Worm (Caenorhabditis elegans) whole organism, L3 larva: ENCODE results near the gene cyp-35C1.

Source experiments
- R02D3.7 ChIP-seq: fragments of 150-350 bp; optimal IDR thresholded peaks from 2 replicates; lab custom pipeline; 2014; ENCODE audit warnings: missing biosample characterization, missing genetic modification characterization
- ZK546.5 ChIP-seq: sonication (generic microtip); optimal IDR thresholded peaks from 2 replicates; lab custom pipeline; 2017; ENCODE audit warnings: missing biosample characterization, missing genetic modification characterization
- aly-2 ChIP-seq: fragments of 150-350 bp; optimal IDR thresholded peaks from 2 replicates; lab custom pipeline; 2014; ENCODE audit warnings: missing biosample characterization, missing genetic modification characterization
- ama-1 ChIP-seq: fragments of 150-350 bp; optimal IDR thresholded peaks from 2 replicates; lab custom pipeline; 2018
- ceh-16 ChIP-seq: sonication (generic microtip); optimal IDR thresholded peaks from 2 replicates; lab custom pipeline; 2017; ENCODE audit warnings: missing biosample characterization, missing genetic modification characterization
- ceh-28 ChIP-seq: fragments of 150-350 bp; optimal IDR thresholded peaks from 2 replicates; lab custom pipeline; 2014; ENCODE audit warnings: missing biosample characterization, missing genetic modification reagents, missing genetic modification characterization
- ceh-82 ChIP-seq: fragments of 150-350 bp; optimal IDR thresholded peaks from 2 replicates; lab custom pipeline; 2014; ENCODE audit warnings: missing biosample characterization, missing genetic modification characterization
- daf-12 ChIP-seq: fragments of 150-350 bp; optimal IDR thresholded peaks from 2 replicates; lab custom pipeline; 2014; ENCODE audit warnings: missing biosample characterization, missing genetic modification reagents, missing genetic modification characterization
- egl-5 ChIP-seq: fragments of 150-350 bp; optimal IDR thresholded peaks from 2 replicates; lab custom pipeline; 2017; ENCODE audit warnings: missing biosample characterization, missing genetic modification reagents, missing genetic modification characterization, inconsistent platforms
- elt-1 ChIP-seq: fragments of 150-350 bp; optimal IDR thresholded peaks from 2 replicates; lab custom pipeline; 2014; ENCODE audit warnings: missing biosample characterization, missing genetic modification characterization
- elt-2 ChIP-seq: sonication (generic microtip); optimal IDR thresholded peaks from 2 replicates; lab custom pipeline; 2016; ENCODE audit warnings: missing genetic modification reagents, mild to moderate bottlenecking, missing genetic modification characterization, missing compliant biosample characterization
- elt-3 ChIP-seq, 3 experiments: fragments of 150-350 bp in 1 of 3; sonication (generic microtip) in 2 of 3; optimal IDR thresholded peaks; 2 replicates in 2 of 3; 4 replicates in 1 of 3; lab custom pipeline; 2014 to 2017; ENCODE audit warnings: missing biosample characterization in 3 of 3, missing genetic modification characterization in 3 of 3
- eor-1 ChIP-seq, 2 experiments: fragments of 150-350 bp; optimal IDR thresholded peaks; 2 replicates each; lab custom pipeline; 2014 to 2018; ENCODE audit warnings: missing biosample characterization in 2 of 2, missing genetic modification characterization in 2 of 2
- fkh-10 ChIP-seq: sonication (generic microtip); optimal IDR thresholded peaks from 2 replicates; lab custom pipeline; 2017; ENCODE audit warnings: missing biosample characterization, missing genetic modification reagents, missing genetic modification characterization
- fkh-2 ChIP-seq: fragments of 150-350 bp; optimal IDR thresholded peaks from 2 replicates; lab custom pipeline; 2014; ENCODE audit warnings: missing biosample characterization, missing genetic modification reagents, missing genetic modification characterization
- fos-1 ChIP-seq: fragments of 150-350 bp; optimal IDR thresholded peaks from 2 replicates; lab custom pipeline; 2014; ENCODE audit warnings: missing biosample characterization, missing genetic modification characterization
- hmg-11 ChIP-seq: sonication (generic microtip); optimal IDR thresholded peaks from 2 replicates; lab custom pipeline; 2016; ENCODE audit warnings: missing genetic modification characterization, missing compliant biosample characterization
- jun-1 ChIP-seq: fragments of 150-350 bp; optimal IDR thresholded peaks from 2 replicates; lab custom pipeline; 2014; ENCODE audit warnings: missing biosample characterization, missing genetic modification reagents, missing genetic modification characterization
- lin-15B ChIP-seq: fragments of 150-350 bp; optimal IDR thresholded peaks from 2 replicates; lab custom pipeline; 2014; ENCODE audit warnings: missing biosample characterization, missing genetic modification characterization
- lin-39 ChIP-seq: fragments of 150-350 bp; optimal IDR thresholded peaks from 2 replicates; lab custom pipeline; 2018; ENCODE audit warnings: missing biosample characterization, missing genetic modification reagents, missing genetic modification characterization
- lsy-12 ChIP-seq: sonication (generic microtip); optimal IDR thresholded peaks from 2 replicates; lab custom pipeline; 2016; ENCODE audit warnings: mild to moderate bottlenecking, missing genetic modification characterization, missing compliant biosample characterization
- mdl-1 ChIP-seq: fragments of 150-350 bp; optimal IDR thresholded peaks from 2 replicates; lab custom pipeline; 2014; ENCODE audit warnings: missing biosample characterization, missing genetic modification characterization
- nfya-1 ChIP-seq: sonication (generic microtip); optimal IDR thresholded peaks from 2 replicates; lab custom pipeline; 2017; ENCODE audit warnings: missing genetic modification characterization, mild to moderate bottlenecking, missing compliant biosample characterization, antibody characterized with exemption, moderate library complexity; ENCODE audit not compliant: insufficient read depth
- nhr-11 ChIP-seq: fragments of 150-350 bp; optimal IDR thresholded peaks from 2 replicates; lab custom pipeline; 2014; ENCODE audit warnings: missing biosample characterization, missing genetic modification characterization
- nhr-12 ChIP-seq: fragments of 150-350 bp; optimal IDR thresholded peaks from 2 replicates; lab custom pipeline; 2014; ENCODE audit warnings: missing biosample characterization, missing genetic modification characterization
- nhr-23 ChIP-seq: fragments of 150-350 bp; optimal IDR thresholded peaks from 2 replicates; lab custom pipeline; 2014; ENCODE audit warnings: missing biosample characterization, missing genetic modification reagents, missing genetic modification characterization
- nhr-25 ChIP-seq: sonication (generic microtip); optimal IDR thresholded peaks from 2 replicates; lab custom pipeline; 2017; ENCODE audit warnings: missing biosample characterization, missing genetic modification characterization
- nhr-28 ChIP-seq: fragments of 150-350 bp; optimal IDR thresholded peaks from 2 replicates; lab custom pipeline; 2014; ENCODE audit warnings: missing biosample characterization, missing genetic modification characterization
- nhr-43 ChIP-seq: sonication (generic microtip); optimal IDR thresholded peaks from 2 replicates; lab custom pipeline; 2016; ENCODE audit warnings: mild to moderate bottlenecking, missing genetic modification characterization, missing compliant biosample characterization; ENCODE audit not compliant: poor library complexity, severe bottlenecking
- nhr-67 ChIP-seq: fragments of 150-350 bp; optimal IDR thresholded peaks from 2 replicates; lab custom pipeline; 2014; ENCODE audit warnings: missing biosample characterization, missing genetic modification characterization
- nhr-76 ChIP-seq: fragments of 150-350 bp; sonication (generic microtip); optimal IDR thresholded peaks from 5 replicates; lab custom pipeline; 2014; ENCODE audit warnings: missing biosample characterization, missing genetic modification characterization
- nhr-77 ChIP-seq: fragments of 150-350 bp; optimal IDR thresholded peaks from 2 replicates; lab custom pipeline; 2014; ENCODE audit warnings: missing biosample characterization, missing genetic modification characterization
- pha-4 ChIP-seq: fragments of 150-350 bp; optimal IDR thresholded peaks from 2 replicates; lab custom pipeline; 2014; ENCODE audit warnings: missing biosample characterization, missing genetic modification reagents, missing genetic modification characterization
- pqm-1 ChIP-seq: fragments of 150-350 bp; optimal IDR thresholded peaks from 2 replicates; lab custom pipeline; 2017; ENCODE audit warnings: missing biosample characterization, missing genetic modification characterization, inconsistent platforms
- sea-2 ChIP-seq: fragments of 150-350 bp; sonication (generic microtip); optimal IDR thresholded peaks from 4 replicates; lab custom pipeline; 2014; ENCODE audit warnings: missing biosample characterization, missing genetic modification reagents, missing genetic modification characterization
- skn-1 ChIP-seq: fragments of 150-350 bp; optimal IDR thresholded peaks from 2 replicates; lab custom pipeline; 2014; ENCODE audit warnings: missing biosample characterization, missing genetic modification characterization
- snpc-4 ChIP-seq: fragments of 150-350 bp; optimal IDR thresholded peaks from 2 replicates; lab custom pipeline; 2014; ENCODE audit warnings: missing biosample characterization, missing genetic modification characterization
- tbx-2 ChIP-seq: sonication (generic microtip); optimal IDR thresholded peaks from 2 replicates; lab custom pipeline; 2016; ENCODE audit warnings: mild to moderate bottlenecking, missing genetic modification characterization, missing compliant biosample characterization
- unc-62 ChIP-seq: fragments of 150-350 bp; sonication (generic microtip); optimal IDR thresholded peaks from 4 replicates; lab custom pipeline; 2014; ENCODE audit warnings: missing biosample characterization, missing genetic modification reagents, missing genetic modification characterization
- zag-1 ChIP-seq: fragments of 150-350 bp; optimal IDR thresholded peaks from 2 replicates; lab custom pipeline; 2014; ENCODE audit warnings: missing biosample characterization, missing genetic modification characterization
- ztf-4 ChIP-seq: fragments of 150-350 bp; optimal IDR thresholded peaks from 2 replicates; lab custom pipeline; 2014; ENCODE audit warnings: missing biosample characterization, missing genetic modification characterization

cyp-35C1 gene

ce11 chrV:13892457-13893375 is 5.6 kb downstream of the cyp-35C1 start, which contains the start of gene sptl-3:
Gene sptl-3, plus strand, starts transcription at chrV:13893325.
- TF ChIP-seq egl-5 (tag; lab: Kevin White, UChicago) = no peak
- no peak for TF ChIP-seq ama-1 (lab: Kevin White, UChicago)
- TF ChIP-seq ceh-16 (tag; lab: Kevin White, UChicago) = no peak
- TF ChIP-seq skn-1 (tag; lab: Kevin White, UChicago) = no peak
- TF ChIP-seq elt-1 (tag; lab: Kevin White, UChicago) = no peak
- peak; percentile 92 for TF ChIP-seq elt-2
- TF ChIP-seq mdl-1 (tag; lab: Kevin White, UChicago) = no peak
- no peak for TF ChIP-seq nhr-76
- peak; percentile 3 for TF ChIP-seq hmg-11 (tag; lab: Kevin White, UChicago)
- TF ChIP-seq fkh-10 (GFP tag; lab: Kevin White, UChicago) = no peak
- TF ChIP-seq nhr-23 (tag; lab: Kevin White, UChicago) = peak; percentile 53
- no peak for TF ChIP-seq R02D3.7
- TF ChIP-seq tbx-2 (tag; lab: Kevin White, UChicago) = no peak
- no peak for TF ChIP-seq nhr-11 (tag; lab: Kevin White, UChicago)
- TF ChIP-seq nhr-67 (tag; lab: Kevin White, UChicago) = no peak
- peak; percentile 54 for TF ChIP-seq lin-15B
- TF ChIP-seq ceh-28 (tag; lab: Kevin White, UChicago) = no peak
- TF ChIP-seq nhr-25 = peak; percentile 48
- no peak for TF ChIP-seq daf-12 (tag; lab: Kevin White, UChicago)
- peak; percentile 71 for TF ChIP-seq nhr-43 (tag; lab: Kevin White, UChicago)
- TF ChIP-seq fos-1 (tag; lab: Kevin White, UChicago) = no peak
- TF ChIP-seq pha-4 (tag; lab: Kevin White, UChicago) = no peak
- no peak for TF ChIP-seq fkh-2 (tag; lab: Kevin White, UChicago)
- TF ChIP-seq ztf-4 (tag; lab: Kevin White, UChicago) = no peak
- no peak for TF ChIP-seq lsy-12 (tag; lab: Kevin White, UChicago)
- no peak for TF ChIP-seq nhr-77 (tag; lab: Kevin White, UChicago)
- no peak for TF ChIP-seq aly-2 (tag; lab: Kevin White, UChicago)
- TF ChIP-seq ceh-82 (tag; lab: Kevin White, UChicago) = no peak
- no peak for TF ChIP-seq nhr-28 (tag; lab: Kevin White, UChicago)
- TF ChIP-seq unc-62 = no peak
- peak; percentile 18 for TF ChIP-seq nfya-1 (tag; lab: Kevin White, UChicago)
- no peak for TF ChIP-seq zag-1 (tag; lab: Kevin White, UChicago)
- no peak for TF ChIP-seq nhr-12 (tag; lab: Kevin White, UChicago)
- TF ChIP-seq snpc-4 (tag; lab: Kevin White, UChicago) = no peak
- peak; percentile 0 to 46 (median 14) for TF ChIP-seq elt-3 (tag; optimal IDR thresholded peaks at IDR 0.05; lab: Kevin White, UChicago)
- TF ChIP-seq ZK546.5 (tag; lab: Kevin White, UChicago) = no peak
- TF ChIP-seq jun-1 (tag; lab: Kevin White, UChicago) = peak; percentile 56
- TF ChIP-seq lin-39 = no peak
- no peak for TF ChIP-seq sea-2 (GFP tag; lab: Kevin White, UChicago)
- peak; percentile 18 for TF ChIP-seq pqm-1
- no peak for TF ChIP-seq eor-1 (tag; optimal IDR thresholded peaks at IDR 0.05; lab: Kevin White, UChicago)

ce11 chrV:13891489-13891888 is 6.8 kb downstream of the cyp-35C1 start:
- TF ChIP-seq ZK546.5 (tag; lab: Kevin White, UChicago) (no peak), elt-2 (peak; percentile 47), nhr-77 (tag; lab: Kevin White, UChicago) (no peak), pqm-1 (peak; percentile 80)
